Fruit fly (Drosophila melanogaster) whole organism, embryonic: ENCODE data around the gene CG8516.

Source experiments
- ATbp ChIP-seq: fragments of 200-800 bp; sonication (Bioruptor generic); optimal IDR thresholded peaks from 2 replicates; lab custom pipeline; 2017; ENCODE audit warnings: missing biosample characterization, mild to moderate bottlenecking, missing genetic modification characterization, missing genetic modification reagents
- BEAF-32 ChIP-seq: fragments of 200-800 bp; sonication (Bioruptor generic); optimal IDR thresholded peaks from 3 replicates; lab custom pipeline; 2017; ENCODE audit warnings: missing biosample characterization, missing genetic modification characterization, mild to moderate bottlenecking, moderate library complexity, missing genetic modification reagents
- CG10267 ChIP-seq: fragments of 200-800 bp; sonication (Bioruptor generic); optimal IDR thresholded peaks from 2 replicates; lab custom pipeline; 2018; ENCODE audit warnings: missing biosample characterization, mild to moderate bottlenecking, missing genetic modification characterization, moderate library complexity
- CG10321 ChIP-seq: fragments of 200-800 bp; sonication (Bioruptor generic); IDR thresholded peaks from 2 replicates; pipeline ENCODE4 v1.3.6; 2022; ENCODE audit warnings: missing biosample characterization, missing genetic modification characterization
- CG10979 ChIP-seq: fragments of 200-800 bp; sonication (Bioruptor generic); optimal IDR thresholded peaks from 2 replicates; lab custom pipeline; 2018; ENCODE audit warnings: missing biosample characterization, mild to moderate bottlenecking, missing genetic modification characterization, moderate library complexity
- CG12659 ChIP-seq: fragments of 200-800 bp; sonication (Bioruptor generic); optimal IDR thresholded peaks from 3 replicates; lab custom pipeline; 2017; ENCODE audit warnings: mild to moderate bottlenecking, missing biosample characterization, missing genetic modification reagents, missing genetic modification characterization
- CG13123 ChIP-seq: fragments of 200-800 bp; sonication (Bioruptor generic); optimal IDR thresholded peaks from 2 replicates; lab custom pipeline; 2016; ENCODE audit warnings: missing biosample characterization, missing genetic modification characterization
- CG15479 ChIP-seq: fragments of 200-800 bp; sonication (Bioruptor generic); optimal IDR thresholded peaks from 3 replicates; lab custom pipeline; 2019; ENCODE audit warnings: missing biosample characterization, mild to moderate bottlenecking, missing genetic modification characterization, moderate library complexity
- CG17385 ChIP-seq: fragments of 200-800 bp; sonication (Bioruptor generic); optimal IDR thresholded peaks from 3 replicates; lab custom pipeline; 2018; ENCODE audit warnings: missing biosample characterization, mild to moderate bottlenecking, missing genetic modification characterization
- CG17568 ChIP-seq: fragments of 200-800 bp; sonication (Bioruptor generic); optimal IDR thresholded peaks from 2 replicates; lab custom pipeline; 2018; ENCODE audit warnings: missing biosample characterization, mild to moderate bottlenecking, missing genetic modification characterization, moderate library complexity
- CG17912 ChIP-seq: fragments of 200-800 bp; sonication (Bioruptor generic); optimal IDR thresholded peaks from 2 replicates; lab custom pipeline; 2018; ENCODE audit warnings: missing biosample characterization, mild to moderate bottlenecking, missing genetic modification characterization
- CG18011 ChIP-seq: fragments of 200-800 bp; sonication (Bioruptor generic); optimal IDR thresholded peaks from 2 replicates; lab custom pipeline; 2017; ENCODE audit warnings: missing biosample characterization, missing genetic modification characterization, mild to moderate bottlenecking, moderate library complexity, missing genotype
- CG30020 ChIP-seq: fragments of 200-800 bp; optimal IDR thresholded peaks from 2 replicates; lab custom pipeline; 2019; ENCODE audit warnings: missing biosample characterization, mild to moderate bottlenecking, missing genetic modification characterization, moderate library complexity
- CG3995 ChIP-seq: fragments of 200-800 bp; sonication (Bioruptor generic); optimal IDR thresholded peaks from 3 replicates; lab custom pipeline; 2016; ENCODE audit warnings: missing biosample characterization, missing genetic modification characterization
- CG4404 ChIP-seq: fragments of 200-800 bp; sonication (Bioruptor generic); IDR thresholded peaks from 2 replicates; pipeline ENCODE4 v1.3.6; 2022; ENCODE audit warnings: missing biosample characterization, missing genetic modification characterization
- CG6175 ChIP-seq: fragments of 200-800 bp; sonication (Bioruptor generic); IDR thresholded peaks from 3 replicates; pipeline ENCODE4 v1.3.6; 2022; ENCODE audit warnings: missing biosample characterization, missing genetic modification characterization
- CG9797 ChIP-seq: fragments of 200-800 bp; sonication (Bioruptor generic); optimal IDR thresholded peaks from 3 replicates; lab custom pipeline; 2018; ENCODE audit warnings: missing biosample characterization, mild to moderate bottlenecking, missing genetic modification characterization
- CG9817 ChIP-seq: fragments of 200-800 bp; sonication (Bioruptor generic); optimal IDR thresholded peaks from 2 replicates; lab custom pipeline; 2018; ENCODE audit warnings: missing biosample characterization, mild to moderate bottlenecking, missing genetic modification characterization, moderate library complexity
- CG9876 ChIP-seq: fragments of 200-800 bp; sonication (Bioruptor generic); optimal IDR thresholded peaks from 2 replicates; lab custom pipeline; 2016; ENCODE audit warnings: missing biosample characterization, missing genetic modification characterization
- Chrac-16 ChIP-seq: fragments of 200-800 bp; sonication (Bioruptor generic); optimal IDR thresholded peaks from 3 replicates; lab custom pipeline; 2016; ENCODE audit warnings: missing biosample characterization, missing genetic modification characterization
- D19B ChIP-seq: fragments of 200-800 bp; sonication (Bioruptor generic); optimal IDR thresholded peaks from 2 replicates; lab custom pipeline; 2017; ENCODE audit warnings: missing biosample characterization, mild to moderate bottlenecking, missing genetic modification characterization
- Doc3 ChIP-seq: fragments of 200-800 bp; sonication (Bioruptor generic); IDR thresholded peaks from 3 replicates; pipeline ENCODE4 v1.3.6; 2022; ENCODE audit warnings: missing biosample characterization, missing genetic modification characterization; ENCODE audit not compliant: partially characterized antibody
- GATAe ChIP-seq: fragments of 200-800 bp; sonication (Bioruptor generic); conservative IDR thresholded peaks from 2 replicates; pipeline ENCODE4 v1.3.6; 2022; ENCODE audit warnings: missing biosample characterization, missing genetic modification characterization
- Gug ChIP-seq: fragments of 200-800 bp; sonication (Bioruptor generic); IDR thresholded peaks from 4 replicates; pipeline ENCODE4 v1.3.6; 2022; ENCODE audit warnings: missing biosample characterization, missing genetic modification characterization
- Hr51 ChIP-seq, 2 experiments: fragments of 200-800 bp; sonication (Bioruptor generic); optimal IDR thresholded peaks; 2 replicates in 1 of 2; 3 replicates in 1 of 2; lab custom pipeline; 2016 to 2018; ENCODE audit warnings: missing biosample characterization in 2 of 2, missing genetic modification characterization in 2 of 2, mild to moderate bottlenecking in 1 of 2, moderate library complexity in 1 of 2
- Lpt ChIP-seq: fragments of >200 bp; optimal IDR thresholded peaks from 2 replicates; lab custom pipeline; 2018; ENCODE audit warnings: missing biosample characterization, missing genetic modification characterization
- NC2β ChIP-seq: fragments of 200-800 bp; sonication (Bioruptor generic); optimal IDR thresholded peaks from 2 replicates; lab custom pipeline; 2016; ENCODE audit warnings: missing biosample characterization, missing genetic modification characterization
- Neu2 ChIP-seq: fragments of 200-800 bp; sonication (Bioruptor generic); optimal IDR thresholded peaks from 3 replicates; lab custom pipeline; 2016; ENCODE audit warnings: missing biosample characterization, missing genetic modification characterization, borderline replicate concordance
- Ptx1 ChIP-seq: fragments of 200-800 bp; sonication (Bioruptor generic); IDR thresholded peaks from 2 replicates; pipeline ENCODE4 v1.3.6; 2022; ENCODE audit warnings: missing biosample characterization, missing genetic modification characterization
- Rfx ChIP-seq: fragments of 200-800 bp; sonication (Bioruptor generic); IDR thresholded peaks from 2 replicates; pipeline ENCODE4 v1.3.6; 2022; ENCODE audit warnings: missing biosample characterization, missing genetic modification characterization
- Side ChIP-seq: fragments of 200-800 bp; sonication (Bioruptor generic); optimal IDR thresholded peaks from 2 replicates; lab custom pipeline; 2016; ENCODE audit warnings: missing biosample characterization, missing genetic modification characterization
- Xbp1 ChIP-seq: fragments of 200-800 bp; sonication (Bioruptor generic); optimal IDR thresholded peaks from 3 replicates; lab custom pipeline; 2016; ENCODE audit warnings: missing biosample characterization, mild to moderate bottlenecking, missing genetic modification characterization
- al ChIP-seq: fragments of 200-800 bp; sonication (Bioruptor generic); IDR thresholded peaks from 2 replicates; pipeline ENCODE4 v1.3.6; 2022; ENCODE audit warnings: missing biosample characterization, missing genetic modification characterization
- ash1 ChIP-seq: fragments of 200-800 bp; sonication (Bioruptor generic); optimal IDR thresholded peaks from 2 replicates; lab custom pipeline; 2018; ENCODE audit warnings: missing biosample characterization, mild to moderate bottlenecking, missing genetic modification characterization
- bigmax ChIP-seq: fragments of 200-800 bp; sonication (Bioruptor generic); optimal IDR thresholded peaks from 2 replicates; lab custom pipeline; 2018; ENCODE audit warnings: missing biosample characterization, mild to moderate bottlenecking, missing genetic modification characterization
- bsh ChIP-seq, 2 experiments: fragments of 200-800 bp; sonication (Bioruptor generic); optimal IDR thresholded peaks; 2 replicates each; lab custom pipeline; 2017 to 2018; ENCODE audit warnings: mild to moderate bottlenecking in 2 of 2, missing biosample characterization in 2 of 2, missing genetic modification characterization in 2 of 2, moderate library complexity in 1 of 2
- cas ChIP-seq: fragments of 200-800 bp; sonication (Bioruptor generic); IDR thresholded peaks from 2 replicates; pipeline ENCODE4 v1.3.6; 2022; ENCODE audit warnings: missing biosample characterization, missing genetic modification characterization
- cato ChIP-seq: fragments of 200-800 bp; sonication (Bioruptor generic); optimal IDR thresholded peaks from 2 replicates; lab custom pipeline; 2016; ENCODE audit warnings: missing biosample characterization, missing genetic modification characterization, borderline replicate concordance
- chif ChIP-seq, 2 experiments: fragments of 200-800 bp; sonication (Bioruptor generic); optimal IDR thresholded peaks; 3 replicates each; lab custom pipeline; 2016; ENCODE audit warnings: missing biosample characterization in 2 of 2, missing genetic modification characterization in 2 of 2
- danr ChIP-seq: fragments of 200-800 bp; sonication (Bioruptor generic); IDR thresholded peaks from 2 replicates; pipeline ENCODE4 v1.3.6; 2022; ENCODE audit warnings: missing biosample characterization, missing genetic modification characterization
- dpn ChIP-seq, 2 experiments: fragments of 200-800 bp; sonication (Bioruptor generic); optimal IDR thresholded peaks; 3 replicates each; lab custom pipeline; 2016; ENCODE audit warnings: missing biosample characterization in 2 of 2, missing genetic modification characterization in 2 of 2
- en ChIP-seq: fragments of 200-800 bp; sonication (Bioruptor generic); optimal IDR thresholded peaks from 2 replicates; lab custom pipeline; 2016; ENCODE audit warnings: missing biosample characterization, missing genetic modification characterization
- lilli ChIP-seq: fragments of 200-800 bp; sonication (Bioruptor generic); optimal IDR thresholded peaks from 3 replicates; lab custom pipeline; 2016; ENCODE audit warnings: missing biosample characterization, missing genetic modification characterization
- mirr ChIP-seq: fragments of 200-800 bp; sonication (Bioruptor generic); optimal IDR thresholded peaks from 3 replicates; lab custom pipeline; 2018; ENCODE audit warnings: missing biosample characterization, mild to moderate bottlenecking, missing genetic modification characterization
- pzg ChIP-seq: fragments of 200-800 bp; sonication (Bioruptor generic); optimal IDR thresholded peaks from 3 replicates; lab custom pipeline; 2018; ENCODE audit warnings: missing biosample characterization, mild to moderate bottlenecking, missing genetic modification characterization, moderate library complexity
- sd ChIP-seq: fragments of 200-800 bp; sonication (Bioruptor generic); optimal IDR thresholded peaks from 3 replicates; lab custom pipeline; 2018; ENCODE audit warnings: missing biosample characterization, mild to moderate bottlenecking, missing genetic modification characterization, moderate library complexity
- tup ChIP-seq: fragments of 200-800 bp; sonication (Bioruptor generic); optimal IDR thresholded peaks from 2 replicates; lab custom pipeline; 2016; ENCODE audit warnings: missing biosample characterization, mild to moderate bottlenecking, missing genetic modification characterization, moderate library complexity
- yki ChIP-seq: fragments of >200 bp; optimal IDR thresholded peaks from 3 replicates; lab custom pipeline; 2018
- zen ChIP-seq: fragments of 200-800 bp; sonication (Bioruptor generic); optimal IDR thresholded peaks from 3 replicates; lab custom pipeline; 2018; ENCODE audit warnings: missing biosample characterization, mild to moderate bottlenecking, missing genetic modification characterization, moderate library complexity

CG8516 gene

DNA sequence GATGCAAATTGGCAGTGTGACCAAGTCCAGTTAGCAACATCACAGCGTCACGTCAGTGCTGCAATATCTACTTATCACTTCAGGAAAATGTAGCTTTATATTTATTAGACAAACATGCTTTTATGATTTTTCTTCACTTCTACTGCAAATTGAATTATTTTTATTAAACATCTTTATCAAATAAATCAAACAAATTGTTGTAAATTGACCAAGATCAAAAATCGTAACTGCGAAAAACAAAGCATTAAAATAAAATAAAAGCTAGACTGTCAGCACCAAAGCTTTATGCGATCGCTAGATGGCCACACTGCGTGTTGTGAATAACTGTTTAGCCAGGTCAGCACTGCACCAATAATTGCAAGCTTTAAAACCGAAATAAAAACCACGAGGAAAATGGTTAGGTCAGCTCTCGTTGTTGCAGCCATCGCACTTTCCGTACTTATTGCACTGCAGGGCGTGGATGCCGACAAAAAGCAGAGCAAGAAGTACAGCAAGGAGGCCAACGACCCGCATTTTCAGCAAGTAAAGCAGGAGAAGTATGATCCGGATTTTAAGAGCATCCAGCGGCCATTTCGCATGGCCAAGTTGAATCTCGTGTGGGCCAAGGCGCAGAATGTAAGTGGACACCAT, 1.8 kb upstream of the CG8516 start, which contains the start of the genes CG12945 and CG8507 (continued):
- TF ChIP-seq en (GFP tag; lab: Kevin White, UChicago) (no peak), CG12659 (GFP tag; lab: Kevin White, UChicago) (peak; percentile 68), Rfx (GFP tag; lab: Robert Waterston, UW) (peak; percentile 66), CG10979 (peak; percentile 31), BEAF-32 (GFP tag; lab: Kevin White, UChicago) (peak; percentile 52), Neu2 (no peak), cato (GFP tag; lab: Kevin White, UChicago) (no peak), CG30020 (tag; lab: Kevin White, UChicago) (peak; percentile 52), Lpt (GFP tag; lab: Kevin White, UChicago) (no peak), CG17568 (GFP tag; lab: Kevin White, UChicago) (no peak), Ptx1 (GFP tag; lab: Robert Waterston, UW) (peak; percentile 44), Xbp1 (GFP tag; lab: Kevin White, UChicago) (peak; percentile 68), CG15479 (GFP tag; lab: Kevin White, UChicago) (peak; percentile 8), CG4404 (GFP tag; lab: Robert Waterston, UW) (peak; percentile 37; the same call in 1 of the 2 replicates), CG17912 (GFP tag; lab: Kevin White, UChicago) (no peak), CG10267 (tag; lab: Kevin White, UChicago) (peak; percentile 35), CG9797 (GFP tag; lab: Kevin White, UChicago) (peak; percentile 76), lilli (GFP tag; lab: Kevin White, UChicago) (peak; percentile 63), GATAe (GFP tag; lab: Robert Waterston, UW) (no peak), Chrac-16 (GFP tag; lab: Kevin White, UChicago) (peak; percentile 28), chif (GFP tag; optimal IDR thresholded peaks at IDR 0.05; lab: Kevin White, UChicago) (peak in 1 of 2 experiments; percentile 37), cas (GFP tag; lab: Robert Waterston, UW) (no peak), sd (tag; lab: Kevin White, UChicago) (no peak), CG6175 (GFP tag; lab: Robert Waterston, UW) (no peak), bigmax (GFP tag; lab: Kevin White, UChicago) (no peak), tup (GFP tag; lab: Kevin White, UChicago) (no peak), CG18011 (GFP tag; lab: Kevin White, UChicago) (peak; percentile 28), dpn (GFP tag; optimal IDR thresholded peaks at IDR 0.05; lab: Kevin White, UChicago) (peak; percentile 43), mirr (no peak), Doc3 (GFP tag; lab: Robert Waterston, UW) (no peak), CG13123 (no peak), CG9817 (tag; lab: Kevin White, UChicago) (peak; percentile 62), bsh (GFP tag; optimal IDR thresholded peaks at IDR 0.05; lab: Kevin White, UChicago) (peak in 1 of 2 experiments; percentile 20), ash1 (GFP tag; lab: Kevin White, UChicago) (no peak), D19B (GFP tag; lab: Kevin White, UChicago) (no peak), CG10321 (GFP tag; lab: Robert Waterston, UW) (no peak), al (GFP tag; lab: Robert Waterston, UW) (peak; percentile 37; the same call in 1 of the 2 replicates), CG17385 (no peak), ATbp (GFP tag; lab: Kevin White, UChicago) (no peak), yki (lab: Kevin White, UChicago) (no peak), NC2β (no peak), zen (peak; percentile 25), CG9876 (no peak), Hr51 (GFP tag; optimal IDR thresholded peaks at IDR 0.05; lab: Kevin White, UChicago) (no peak), Gug (GFP tag; lab: Robert Waterston, UW) (peak; percentile 36; the same call in 1 of the 4 replicates), Side (GFP tag; lab: Kevin White, UChicago) (no peak), danr (GFP tag; lab: Robert Waterston, UW) (no peak), CG3995 (peak; percentile 88), pzg (GFP tag; lab: Kevin White, UChicago) (peak; percentile 55)
